Worm (Caenorhabditis elegans): ENCODE data around the gene ttr-53.

Gene ttr-53

DNA sequence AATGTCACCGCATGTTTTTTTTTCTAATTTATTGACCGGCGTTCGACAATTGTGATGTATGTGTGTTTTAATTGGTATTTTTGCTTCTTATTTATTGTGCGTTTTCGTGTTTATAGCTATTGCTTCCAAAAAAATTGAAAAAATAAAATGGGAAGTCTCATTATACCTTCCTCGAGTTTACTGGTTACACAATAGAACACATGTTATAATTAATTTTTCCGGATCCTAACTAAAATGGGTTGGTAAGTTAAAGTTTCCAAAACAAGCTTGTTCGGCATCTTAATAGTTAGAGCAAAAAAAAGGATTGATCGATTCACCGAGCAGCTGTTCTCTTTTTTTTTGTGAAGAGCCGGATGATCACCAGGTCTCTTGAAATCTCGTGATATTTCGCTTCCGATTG, 2.4 kb upstream of the ttr-53 start, which contains the start of gene ttr-54:
Gene ttr-54 (plus strand): TSS at position 301 of the 400 bp plus-strand sequence.
- TF ChIP-seq sea-1 (GFP tag; conservative IDR thresholded peaks at IDR 0.05) (no peak), tbx-11 (GFP tag; IDR thresholded peaks at IDR 0.05) (no peak), ceh-36 (tag; optimal IDR thresholded peaks at IDR 0.05) (no peak), F13C5.2 (tag; optimal IDR thresholded peaks at IDR 0.05) (no peak), hnd-1 (tag; optimal IDR thresholded peaks at IDR 0.05) (no peak), flt-1 (GFP tag; IDR thresholded peaks at IDR 0.05) (no peak), tbx-37 (GFP tag; conservative IDR thresholded peaks at IDR 0.05) (no peak), tra-4 (tag; optimal IDR thresholded peaks at IDR 0.05) (no peak), scrt-1 (GFP tag; IDR thresholded peaks at IDR 0.05) (no peak), B0310.2 (tag; optimal IDR thresholded peaks at IDR 0.05) (no peak), pes-1 (GFP tag; IDR thresholded peaks at IDR 0.05) (no peak), ama-1 (optimal IDR thresholded peaks at IDR 0.05) (no peak), ets-7 (tag; optimal IDR thresholded peaks at IDR 0.05) (no peak)

DNA sequence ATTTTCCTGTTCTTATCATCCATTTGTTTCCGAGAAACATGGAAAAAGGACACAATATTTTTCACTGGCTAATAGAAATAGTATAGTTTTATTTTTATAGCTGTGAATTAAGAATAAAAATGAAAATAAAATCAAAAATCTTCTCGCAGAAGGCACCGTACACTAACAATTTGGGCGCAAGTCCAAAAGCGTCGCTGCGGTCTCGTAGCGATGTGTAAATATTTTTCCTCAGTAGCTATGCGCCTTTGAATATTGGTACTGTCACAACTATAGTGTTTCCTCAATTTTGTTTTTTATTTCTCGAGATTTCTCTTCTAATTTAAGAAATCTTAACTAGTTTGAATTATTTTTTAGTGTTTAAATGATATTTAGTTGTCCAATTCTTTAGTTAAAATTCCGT, 804 bp upstream of the ttr-53 start:
- TF ChIP-seq ama-1 (optimal IDR thresholded peaks at IDR 0.05) (no peak), hmg-4 (GFP tag; optimal IDR thresholded peaks at IDR 0.05) (no peak), ceh-13 (GFP tag; optimal IDR thresholded peaks at IDR 0.05) (no peak), flt-1 (GFP tag; IDR thresholded peaks at IDR 0.05) (no peak), tbx-11 (GFP tag; IDR thresholded peaks at IDR 0.05) (no peak), ets-7 (tag; optimal IDR thresholded peaks at IDR 0.05) (no peak), hmbx-1 (tag; optimal IDR thresholded peaks at IDR 0.05) (no peak), tbx-37 (GFP tag; conservative IDR thresholded peaks at IDR 0.05) (no peak), hnd-1 (tag; optimal IDR thresholded peaks at IDR 0.05) (no peak), scrt-1 (GFP tag; IDR thresholded peaks at IDR 0.05) (no peak), aly-1 (tag; optimal IDR thresholded peaks at IDR 0.05) (no peak), tra-4 (tag; optimal IDR thresholded peaks at IDR 0.05) (no peak), B0310.2 (tag; optimal IDR thresholded peaks at IDR 0.05) (no peak), pes-1 (GFP tag; IDR thresholded peaks at IDR 0.05) (no peak), sea-1 (GFP tag; conservative IDR thresholded peaks at IDR 0.05) (no peak), F13C5.2 (tag; optimal IDR thresholded peaks at IDR 0.05) (no peak)

DNA sequence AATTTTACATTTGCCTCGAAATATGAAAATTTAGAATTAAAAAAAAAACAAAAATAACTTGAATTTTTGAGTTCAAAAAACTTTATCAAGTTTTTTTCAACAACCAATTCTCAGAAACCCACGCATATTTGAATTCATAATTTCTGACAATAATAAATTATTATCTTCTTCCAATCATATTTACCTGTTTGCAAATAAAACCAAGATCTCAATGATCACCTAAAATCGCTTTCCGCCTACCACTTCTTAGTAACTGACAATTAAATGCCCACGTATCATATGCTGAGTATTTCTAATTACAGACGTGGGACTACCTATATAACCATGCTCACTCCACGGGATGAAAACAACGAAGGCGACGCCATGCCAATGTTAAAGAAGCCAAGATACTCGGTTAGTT, 3.9 kb downstream of the ttr-53 start, which contains the start of gene pps-1:
Gene pps-1 (plus strand): TSS at position 301 of the 400 bp plus-strand sequence.
- TF ChIP-seq ets-7 (tag; optimal IDR thresholded peaks at IDR 0.05) (no peak), tra-4 (tag; optimal IDR thresholded peaks at IDR 0.05) (no peak), aly-1 (tag; optimal IDR thresholded peaks at IDR 0.05) (no peak), ceh-13 (GFP tag; optimal IDR thresholded peaks at IDR 0.05) (no peak), ceh-36 (tag; optimal IDR thresholded peaks at IDR 0.05) (no peak), hnd-1 (tag; optimal IDR thresholded peaks at IDR 0.05) (no peak), scrt-1 (GFP tag; IDR thresholded peaks at IDR 0.05) (no peak), sea-1 (GFP tag; conservative IDR thresholded peaks at IDR 0.05) (no peak), tbx-37 (GFP tag; conservative IDR thresholded peaks at IDR 0.05) (no peak), pes-1 (GFP tag; IDR thresholded peaks at IDR 0.05) (no peak), B0310.2 (tag; optimal IDR thresholded peaks at IDR 0.05) (no peak), flt-1 (GFP tag; IDR thresholded peaks at IDR 0.05) (no peak), tbx-11 (GFP tag; IDR thresholded peaks at IDR 0.05) (no peak), F13C5.2 (tag; optimal IDR thresholded peaks at IDR 0.05) (no peak), hmg-4 (GFP tag; optimal IDR thresholded peaks at IDR 0.05) (no peak), hmbx-1 (tag; optimal IDR thresholded peaks at IDR 0.05) (no peak), ama-1 (optimal IDR thresholded peaks at IDR 0.05) (no peak)

DNA sequence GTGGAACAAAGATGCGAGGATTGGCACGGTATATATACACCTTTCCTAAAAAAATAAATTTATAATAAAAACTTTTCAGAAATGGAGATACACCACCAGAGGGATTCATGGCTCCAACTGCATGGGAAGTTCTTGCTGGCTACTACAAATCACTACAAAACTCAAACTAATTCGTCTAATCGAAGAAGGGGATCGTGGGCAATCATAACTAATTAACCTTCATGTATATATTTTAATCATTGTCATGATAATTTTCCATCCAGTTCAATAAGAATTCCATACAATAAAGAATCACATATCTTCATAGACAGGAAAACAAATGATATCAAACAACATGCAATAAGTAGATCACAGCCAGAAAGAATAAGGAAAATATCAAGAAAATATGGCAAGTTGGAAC, 6.2 kb downstream of the ttr-53 start:
- TF ChIP-seq ceh-36 (tag; optimal IDR thresholded peaks at IDR 0.05) = no peak
- no peak for TF ChIP-seq scrt-1 (GFP tag; IDR thresholded peaks at IDR 0.05)

DNA sequence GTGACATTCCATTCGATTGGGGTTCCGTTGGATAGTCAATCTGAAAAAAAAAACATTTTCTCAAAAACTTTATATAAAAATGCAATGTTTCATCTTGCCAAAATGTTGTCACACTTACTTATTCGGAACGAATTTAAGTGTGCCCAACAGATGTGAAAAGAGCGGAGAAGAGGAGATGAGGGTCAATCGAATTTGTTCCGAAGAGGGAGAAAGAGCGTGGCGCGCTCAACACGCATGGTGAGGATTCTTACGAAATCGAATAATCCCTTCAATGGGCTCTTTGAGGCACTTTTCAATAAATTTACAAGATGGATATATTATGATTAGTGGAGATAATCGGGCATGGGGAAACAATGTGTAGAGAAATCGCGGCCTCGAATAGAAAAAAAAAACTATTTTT, 13.0 kb downstream of the ttr-53 start:
- TF ChIP-seq scrt-1 (GFP tag; IDR thresholded peaks at IDR 0.05) (no peak), hmg-4 (GFP tag; optimal IDR thresholded peaks at IDR 0.05) (no peak), hnd-1 (tag; optimal IDR thresholded peaks at IDR 0.05) (no peak), hmbx-1 (tag; optimal IDR thresholded peaks at IDR 0.05) (no peak), ceh-13 (GFP tag; optimal IDR thresholded peaks at IDR 0.05) (no peak), sea-1 (GFP tag; conservative IDR thresholded peaks at IDR 0.05) (no peak), flt-1 (GFP tag; IDR thresholded peaks at IDR 0.05) (no peak), ets-7 (tag; optimal IDR thresholded peaks at IDR 0.05) (no peak), aly-1 (tag; optimal IDR thresholded peaks at IDR 0.05) (no peak), ceh-36 (tag; optimal IDR thresholded peaks at IDR 0.05) (no peak), pes-1 (GFP tag; IDR thresholded peaks at IDR 0.05) (no peak), tbx-11 (GFP tag; IDR thresholded peaks at IDR 0.05) (no peak), tra-4 (tag; optimal IDR thresholded peaks at IDR 0.05) (no peak), ama-1 (optimal IDR thresholded peaks at IDR 0.05) (no peak), tbx-37 (GFP tag; conservative IDR thresholded peaks at IDR 0.05) (no peak), F13C5.2 (tag; optimal IDR thresholded peaks at IDR 0.05) (no peak), B0310.2 (tag; optimal IDR thresholded peaks at IDR 0.05) (no peak)

DNA sequence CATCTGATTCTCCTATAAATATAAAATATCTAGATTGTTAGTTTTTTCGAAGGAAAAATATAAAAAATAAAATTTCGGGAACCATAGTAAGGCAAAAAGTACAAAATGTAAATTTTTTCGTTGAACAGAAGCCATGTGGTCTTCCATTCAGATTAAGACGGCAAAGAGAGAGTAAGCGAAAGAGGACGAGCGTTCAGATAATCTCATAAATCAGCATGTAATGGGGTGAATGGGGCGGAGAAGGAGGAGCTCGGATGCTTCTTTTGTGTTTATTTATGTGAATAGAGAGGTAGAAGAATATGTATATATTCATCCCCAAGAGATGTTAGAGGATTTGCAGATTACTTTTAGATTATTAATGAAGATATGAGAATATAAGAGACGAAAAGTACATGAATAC, 16.5 kb downstream of the ttr-53 start, which contains the start of gene pxf-1:
Gene pxf-1 (minus strand): TSS at position 14 of the 400 bp plus-strand sequence.
- TF ChIP-seq F13C5.2 (tag; optimal IDR thresholded peaks at IDR 0.05) (no peak), scrt-1 (GFP tag; IDR thresholded peaks at IDR 0.05) (no peak), tbx-11 (GFP tag; IDR thresholded peaks at IDR 0.05) (no peak)

DNA sequence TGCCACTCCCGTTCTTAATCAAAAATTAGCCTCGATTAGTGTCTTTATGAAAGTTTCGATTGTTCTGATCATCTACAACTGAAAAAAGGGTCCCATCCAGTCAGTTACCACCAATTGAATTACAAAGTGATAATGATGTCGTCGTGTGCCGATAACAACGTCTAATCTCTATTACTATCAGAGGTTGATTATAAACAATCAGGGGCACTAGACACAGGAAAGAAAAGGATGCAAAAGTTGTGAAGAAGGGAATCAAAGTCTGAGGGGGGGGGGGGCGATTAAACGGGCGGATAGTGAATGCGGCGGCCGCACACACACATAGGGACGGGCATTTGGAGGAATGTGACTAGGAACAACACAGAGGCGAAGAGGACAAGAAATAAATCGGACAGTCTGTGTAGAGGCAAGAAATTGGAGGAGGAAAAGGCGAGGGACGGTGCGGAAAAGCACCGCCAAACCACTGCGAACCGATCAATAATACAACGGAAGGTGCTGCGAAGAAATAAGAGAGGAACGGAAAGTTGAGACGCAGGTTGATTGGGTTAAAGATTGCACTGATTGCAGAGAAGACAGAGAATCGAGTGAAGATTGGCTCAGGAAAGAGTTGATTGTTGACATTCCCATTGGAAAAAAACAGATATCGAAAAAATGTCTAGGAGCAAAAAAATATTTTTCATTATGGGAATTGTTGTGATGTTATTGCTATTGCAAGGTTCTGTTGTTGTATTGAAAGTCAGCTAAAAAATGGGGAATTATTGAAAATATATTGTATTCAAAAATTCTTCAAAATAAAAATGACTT, 17.3 kb downstream of the ttr-53 start:
- TF ChIP-seq F13C5.2 (tag; optimal IDR thresholded peaks at IDR 0.05) (no peak), ceh-36 (tag; optimal IDR thresholded peaks at IDR 0.05) (peak; percentile 28), B0310.2 (tag; optimal IDR thresholded peaks at IDR 0.05) (peak; percentile 45), hmg-4 (GFP tag; optimal IDR thresholded peaks at IDR 0.05) (peak; percentile 79), tbx-37 (GFP tag; conservative IDR thresholded peaks at IDR 0.05) (no peak)
